Worm (Caenorhabditis elegans) whole organism, L1 larva: ENCODE measurements around the gene K08E5.5.

ENCODE experiments used
- ama-1 ChIP-seq: fragments of 150-350 bp; optimal IDR thresholded peaks from 2 replicates; lab custom pipeline; 2014
- efl-1 ChIP-seq, 4 experiments: fragments of 150-350 bp; optimal IDR thresholded peaks in 3 of 4; peaks in 1 of 4; 1 replicate in 1 of 4; 2 replicates in 3 of 4; lab custom pipeline; 2014; ENCODE audit warnings: missing biosample characterization in 2 of 4, missing genetic modification characterization in 2 of 4, missing genetic modification reagents in 2 of 4
- hpl-2 ChIP-seq: fragments of 150-350 bp; optimal IDR thresholded peaks from 2 replicates; lab custom pipeline; 2014; ENCODE audit warnings: missing biosample characterization, missing genetic modification reagents, missing genetic modification characterization
- jun-1 ChIP-seq: fragments of 150-350 bp; optimal IDR thresholded peaks from 2 replicates; lab custom pipeline; 2014; ENCODE audit warnings: missing biosample characterization, missing genetic modification reagents, missing genetic modification characterization
- mep-1 ChIP-seq: fragments of 150-350 bp; optimal IDR thresholded peaks from 2 replicates; lab custom pipeline; 2014; ENCODE audit warnings: missing biosample characterization, missing genetic modification characterization
- nhr-47 ChIP-seq: sonication (generic microtip); optimal IDR thresholded peaks from 2 replicates; lab custom pipeline; 2016; ENCODE audit warnings: mild to moderate bottlenecking, missing genetic modification characterization, moderate library complexity, missing compliant biosample characterization
- sptf-1 ChIP-seq: fragments of 150-350 bp; optimal IDR thresholded peaks from 2 replicates; lab custom pipeline; 2014; ENCODE audit warnings: missing biosample characterization, missing genetic modification characterization
- unc-30 ChIP-seq: sonication (generic microtip); optimal IDR thresholded peaks from 2 replicates; lab custom pipeline; 2017; ENCODE audit warnings: missing biosample characterization, missing genetic modification characterization
- unc-62 ChIP-seq: fragments of 150-350 bp; optimal IDR thresholded peaks from 2 replicates; lab custom pipeline; 2014; ENCODE audit warnings: missing biosample characterization, missing genetic modification reagents, missing genetic modification characterization
- zag-1 ChIP-seq: fragments of 150-350 bp; optimal IDR thresholded peaks from 2 replicates; lab custom pipeline; 2014; ENCODE audit warnings: missing biosample characterization, missing genetic modification characterization

DNA sequence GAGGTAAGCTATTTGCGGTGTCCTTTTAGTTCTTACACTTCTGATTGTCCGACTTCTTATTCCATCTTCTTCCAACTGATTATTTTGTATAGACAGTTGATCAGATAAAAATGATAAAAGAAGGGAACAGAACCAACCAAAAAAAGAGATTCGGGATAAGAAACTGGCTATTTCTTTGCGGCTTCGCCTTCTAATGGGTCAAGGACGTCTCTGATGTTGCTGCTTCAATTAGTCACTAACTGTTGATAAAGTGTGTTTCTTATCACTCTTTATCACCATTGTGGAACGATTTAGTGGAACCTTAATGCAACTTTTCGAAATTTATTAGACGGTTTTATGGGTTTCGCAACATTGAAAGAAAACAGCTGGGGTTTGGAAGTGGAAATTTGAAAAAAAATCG, 10.0 kb upstream of the K08E5.5 start:
- no peak for TF ChIP-seq unc-30
- no peak for TF ChIP-seq efl-1 (optimal IDR thresholded peaks at IDR 0.05; lab: Kevin White, UChicago)
- TF ChIP-seq efl-1 (GFP tag; optimal IDR thresholded peaks at IDR 0.05 in 1 of 2; lab: Kevin White, UChicago), result no peak
- no peak for TF ChIP-seq sptf-1 (tag; lab: Kevin White, UChicago)
- no peak for TF ChIP-seq hpl-2 (GFP tag; lab: Kevin White, UChicago)
- TF ChIP-seq nhr-47 (tag; lab: Kevin White, UChicago), result no peak
- no peak for TF ChIP-seq jun-1 (tag; lab: Kevin White, UChicago)
- no peak for TF ChIP-seq mep-1
- TF ChIP-seq unc-62 (GFP tag; lab: Kevin White, UChicago), result no peak
- no peak for TF ChIP-seq zag-1
- no peak for TF ChIP-seq ama-1 (lab: Kevin White, UChicago)
